Worm (Caenorhabditis elegans) whole organism, L4 larva: ENCODE results near the gene nhr-153.

Experiments
- F37D6.2 ChIP-seq: sonication (generic microtip); optimal IDR thresholded peaks from 2 replicates; lab custom pipeline; 2016; ENCODE audit warnings: mild to moderate bottlenecking, missing genetic modification characterization, missing compliant biosample characterization
- R02D3.7 ChIP-seq: fragments of 150-350 bp; sonication (generic microtip); optimal IDR thresholded peaks from 3 replicates; lab custom pipeline; 2014; ENCODE audit warnings: missing biosample characterization, missing genetic modification characterization
- T26A8.4 ChIP-seq: fragments of 200-800 bp; sonication (Bioruptor generic); IDR thresholded peaks from 2 replicates; pipeline ENCODE4 v1.3.6; 2022; ENCODE audit warnings: missing genetic modification characterization, missing compliant biosample characterization
- Y105C5A.15 ChIP-seq: fragments of 200-800 bp; sonication (Bioruptor generic); IDR thresholded peaks from 2 replicates; pipeline ENCODE4 v1.3.6; 2022; ENCODE audit warnings: missing genetic modification characterization, missing compliant biosample characterization
- Y75B8A.6 ChIP-seq: fragments of 200-800 bp; sonication (Bioruptor generic); IDR thresholded peaks from 2 replicates; pipeline ENCODE4 v1.3.6; 2022; ENCODE audit warnings: missing genetic modification reagents, missing genetic modification characterization, missing compliant biosample characterization
- aha-1 ChIP-seq: fragments of 150-350 bp; peaks from one replicate; lab custom pipeline; 2014; ENCODE audit warnings: missing biosample characterization, missing genetic modification characterization
- aly-2 ChIP-seq: sonication (generic microtip); optimal IDR thresholded peaks from 2 replicates; lab custom pipeline; 2018; ENCODE audit warnings: missing biosample characterization, missing genetic modification characterization
- ama-1 ChIP-seq: fragments of 150-350 bp; optimal IDR thresholded peaks from 2 replicates; lab custom pipeline; 2014; ENCODE audit warnings: inconsistent platforms, mixed read lengths
- ceh-20 ChIP-seq: fragments of 200-800 bp; sonication (Bioruptor generic); IDR thresholded peaks from 2 replicates; pipeline ENCODE4 v1.3.6; 2022; ENCODE audit warnings: missing genetic modification reagents, missing genetic modification characterization, missing compliant biosample characterization
- ceh-32 ChIP-seq: sonication (generic microtip); optimal IDR thresholded peaks from 2 replicates; lab custom pipeline; 2016; ENCODE audit warnings: mild to moderate bottlenecking, missing genetic modification characterization, missing compliant biosample characterization; ENCODE audit not compliant: poor library complexity
- ceh-44 ChIP-seq: fragments of 200-800 bp; sonication (Bioruptor generic); IDR thresholded peaks from 2 replicates; pipeline ENCODE4 v1.3.6; 2022; ENCODE audit warnings: missing genetic modification reagents, missing genetic modification characterization, missing compliant biosample characterization
- ces-1 ChIP-seq: fragments of 150-350 bp; sonication (generic microtip); optimal IDR thresholded peaks from 4 replicates; lab custom pipeline; 2014; ENCODE audit warnings: missing biosample characterization, missing genetic modification reagents, missing genetic modification characterization
- daf-12 ChIP-seq: fragments of 150-350 bp; optimal IDR thresholded peaks from 2 replicates; lab custom pipeline; 2014; ENCODE audit warnings: missing biosample characterization, missing genetic modification reagents, missing genetic modification characterization
- daf-16 ChIP-seq, 3 experiments: sonication (generic microtip); optimal IDR thresholded peaks; 2 replicates each; lab custom pipeline; 2016 to 2017; ENCODE audit warnings: missing genetic modification characterization in 3 of 3, missing genetic modification reagents in 3 of 3, mild to moderate bottlenecking in 2 of 3, missing compliant biosample characterization in 2 of 3, missing biosample characterization in 1 of 3, moderate library complexity in 1 of 3
- dmd-6 ChIP-seq: fragments of 200-800 bp; sonication (Bioruptor generic); IDR thresholded peaks from 2 replicates; pipeline ENCODE4 v1.3.6; 2022; ENCODE audit warnings: missing genetic modification reagents, missing genetic modification characterization, missing compliant biosample characterization
- dmd-8 ChIP-seq: fragments of 200-800 bp; sonication (Bioruptor generic); IDR thresholded peaks from 2 replicates; pipeline ENCODE4 v1.3.6; 2022; ENCODE audit warnings: missing genetic modification characterization, missing compliant biosample characterization
- duxl-1 ChIP-seq: sonication (generic microtip); optimal IDR thresholded peaks from 2 replicates; lab custom pipeline; 2016; ENCODE audit warnings: mild to moderate bottlenecking, missing genetic modification characterization, moderate library complexity, missing compliant biosample characterization; ENCODE audit not compliant: poor library complexity
- dve-1 ChIP-seq: sonication (generic microtip); optimal IDR thresholded peaks from 2 replicates; lab custom pipeline; 2017; ENCODE audit warnings: antibody characterized with exemption, mild to moderate bottlenecking, missing genetic modification characterization, missing compliant biosample characterization; ENCODE audit not compliant: insufficient read depth
- fos-1 ChIP-seq: fragments of 150-350 bp; optimal IDR thresholded peaks from 2 replicates; lab custom pipeline; 2014; ENCODE audit warnings: missing biosample characterization, missing genetic modification characterization
- gei-8 ChIP-seq: fragments of 200-800 bp; sonication (Bioruptor generic); optimal IDR thresholded peaks from 2 replicates; lab custom pipeline; 2018; ENCODE audit warnings: mild to moderate bottlenecking, missing genetic modification characterization, missing compliant biosample characterization
- hlh-11 ChIP-seq: fragments of 200-800 bp; sonication (Bioruptor generic); optimal IDR thresholded peaks from 2 replicates; lab custom pipeline; 2018; ENCODE audit warnings: mild to moderate bottlenecking, missing genetic modification characterization, missing compliant biosample characterization
- hmg-1.1 ChIP-seq: fragments of 200-800 bp; sonication (Bioruptor generic); IDR thresholded peaks from 2 replicates; pipeline ENCODE4 v1.3.6; 2022; ENCODE audit warnings: missing genetic modification reagents, missing genetic modification characterization, missing compliant biosample characterization
- jun-1 ChIP-seq: fragments of 150-350 bp; optimal IDR thresholded peaks from 2 replicates; lab custom pipeline; 2014; ENCODE audit warnings: missing biosample characterization, missing genetic modification reagents, missing genetic modification characterization
- lin-13 ChIP-seq: fragments of 150-350 bp; optimal IDR thresholded peaks from 2 replicates; lab custom pipeline; 2014; ENCODE audit warnings: missing biosample characterization, missing genetic modification reagents, missing genetic modification characterization
- lin-38 ChIP-seq: fragments of 200-800 bp; sonication (Bioruptor generic); IDR thresholded peaks from 2 replicates; pipeline ENCODE4 v1.3.6; 2022; ENCODE audit warnings: missing genetic modification reagents, missing genetic modification characterization, missing compliant biosample characterization
- lin-39 ChIP-seq: fragments of 150-350 bp; optimal IDR thresholded peaks from 2 replicates; lab custom pipeline; 2014; ENCODE audit warnings: missing biosample characterization, missing genetic modification reagents, missing genetic modification characterization
- lir-3 ChIP-seq: sonication (generic microtip); optimal IDR thresholded peaks from 2 replicates; lab custom pipeline; 2016; ENCODE audit warnings: mild to moderate bottlenecking, missing genetic modification characterization, missing compliant biosample characterization
- lsy-2 ChIP-seq, 2 experiments: fragments of 150-350 bp in 1 of 2; sonication (generic microtip) in 1 of 2; optimal IDR thresholded peaks; 2 replicates each; lab custom pipeline; 2014 to 2017; ENCODE audit warnings: missing biosample characterization in 2 of 2, missing genetic modification characterization in 2 of 2
- mdl-1 ChIP-seq, 2 experiments: fragments of 150-350 bp in 1 of 2; sonication (generic microtip) in 1 of 2; optimal IDR thresholded peaks; 2 replicates each; lab custom pipeline; 2014 to 2017; ENCODE audit warnings: missing biosample characterization in 2 of 2, missing genetic modification characterization in 2 of 2
- mep-1 ChIP-seq: fragments of 150-350 bp; sonication (generic microtip); optimal IDR thresholded peaks from 3 replicates; lab custom pipeline; 2014; ENCODE audit warnings: missing biosample characterization, missing genetic modification characterization
- mes-2 ChIP-seq: sonication (generic microtip); optimal IDR thresholded peaks from 2 replicates; lab custom pipeline; 2016; ENCODE audit warnings: missing genotype, mild to moderate bottlenecking, missing genetic modification characterization, missing compliant biosample characterization; ENCODE audit not compliant: poor library complexity, severe bottlenecking
- mxl-2 ChIP-seq: fragments of 200-800 bp; sonication (Bioruptor generic); conservative IDR thresholded peaks from 2 replicates; pipeline ENCODE4 v1.3.6; 2022; ENCODE audit warnings: missing genetic modification reagents, missing genetic modification characterization, missing compliant biosample characterization
- nhr-10 ChIP-seq: fragments of 150-350 bp; optimal IDR thresholded peaks from 2 replicates; lab custom pipeline; 2014; ENCODE audit warnings: missing biosample characterization, missing genetic modification characterization
- nhr-102 ChIP-seq: sonication (generic microtip); optimal IDR thresholded peaks from 2 replicates; lab custom pipeline; 2016; ENCODE audit warnings: mild to moderate bottlenecking, missing genetic modification characterization, moderate library complexity, missing compliant biosample characterization
- nhr-28 ChIP-seq: fragments of 150-350 bp; optimal IDR thresholded peaks from 2 replicates; lab custom pipeline; 2014; ENCODE audit warnings: missing biosample characterization, missing genetic modification characterization
- nhr-6 ChIP-seq: fragments of 150-350 bp; optimal IDR thresholded peaks from 2 replicates; lab custom pipeline; 2014; ENCODE audit warnings: missing biosample characterization, missing genetic modification characterization
- nhr-77 ChIP-seq: fragments of 150-350 bp; optimal IDR thresholded peaks from 2 replicates; lab custom pipeline; 2014; ENCODE audit warnings: missing biosample characterization, missing genetic modification characterization
- pha-4 ChIP-seq, 2 experiments: fragments of 150-350 bp in 1 of 2; fragments of 200-800 bp in 1 of 2; sonication (Bioruptor generic) in 1 of 2; IDR thresholded peaks in 1 of 2; optimal IDR thresholded peaks in 1 of 2; 2 replicates each; pipeline versions ENCODE4 v1.3.6 to Lab custom; 2014 to 2022; ENCODE audit warnings: missing genetic modification characterization in 2 of 2, missing genetic modification reagents in 2 of 2, missing biosample characterization in 1 of 2, missing compliant biosample characterization in 1 of 2
- skn-1 ChIP-seq: fragments of 150-350 bp; optimal IDR thresholded peaks from 2 replicates; lab custom pipeline; 2014; ENCODE audit warnings: missing biosample characterization, missing genetic modification characterization
- tag-97 ChIP-seq: fragments of 200-800 bp; sonication (Bioruptor generic); IDR thresholded peaks from 2 replicates; pipeline ENCODE4 v1.3.6; 2022; ENCODE audit warnings: missing genetic modification characterization, missing compliant biosample characterization
- tra-1 ChIP-seq: fragments of 200-800 bp; sonication (Bioruptor generic); IDR thresholded peaks from 2 replicates; pipeline ENCODE4 v1.3.6; 2022; ENCODE audit warnings: missing genetic modification reagents, missing genetic modification characterization, missing compliant biosample characterization
- unc-130 ChIP-seq: sonication (generic microtip); optimal IDR thresholded peaks from 2 replicates; lab custom pipeline; 2016; ENCODE audit warnings: missing genetic modification reagents, missing genetic modification characterization, missing compliant biosample characterization
- unc-39 ChIP-seq: sonication (generic microtip); optimal IDR thresholded peaks from 2 replicates; lab custom pipeline; 2017; ENCODE audit warnings: missing biosample characterization, missing genetic modification characterization
- zfp-2 ChIP-seq: sonication (generic microtip); optimal IDR thresholded peaks from 2 replicates; lab custom pipeline; 2016; ENCODE audit warnings: mild to moderate bottlenecking, missing genetic modification characterization, missing compliant biosample characterization
- zip-2 ChIP-seq: fragments of 150-350 bp; optimal IDR thresholded peaks from 2 replicates; lab custom pipeline; 2014; ENCODE audit warnings: missing biosample characterization, missing genetic modification characterization

Gene nhr-153

DNA sequence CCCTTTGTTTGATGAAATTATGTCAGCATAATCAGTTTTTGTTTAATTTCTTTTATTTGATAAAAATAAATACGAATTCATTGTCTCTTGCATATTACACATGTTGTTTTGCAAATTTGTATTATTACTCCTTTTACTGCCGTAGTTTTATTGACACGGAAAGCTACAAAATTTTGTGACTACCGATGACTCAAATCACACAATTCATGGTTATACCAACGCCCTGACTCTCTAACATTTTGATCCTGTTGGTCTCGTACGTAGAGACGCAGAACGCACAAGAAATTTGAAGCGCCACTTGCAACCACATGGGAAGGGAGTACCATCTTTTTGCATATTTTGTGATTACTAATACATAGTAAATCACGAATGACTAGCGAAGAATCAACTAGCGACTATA is 8.2 kb upstream of the nhr-153 start, which contains the start of gene nhr-207:
Gene nhr-207 (plus strand): TSS at position 282 of the 400 bp plus-strand sequence.
- TF ChIP-seq ces-1 (GFP tag; lab: Kevin White, UChicago) (no peak), nhr-102 (tag; lab: Kevin White, UChicago) (peak; percentile 54), fos-1 (no peak), nhr-10 (tag; lab: Kevin White, UChicago) (no peak), aly-2 (tag; lab: Kevin White, UChicago) (no peak), mxl-2 (no peak), lir-3 (tag; lab: Kevin White, UChicago) (no peak), ceh-44 (GFP tag; lab: Robert Waterston, UW) (no peak), nhr-77 (tag; lab: Kevin White, UChicago) (peak; percentile 20), tra-1 (GFP tag; lab: Robert Waterston, UW) (no peak), nhr-6 (tag; lab: Kevin White, UChicago) (peak; percentile 85), aha-1 (tag; lab: Kevin White, UChicago) (no peak), mep-1 (no peak), dve-1 (peak; percentile 45), nhr-28 (peak; percentile 95), lsy-2 (tag; optimal IDR thresholded peaks at IDR 0.05; lab: Kevin White, UChicago) (no peak), gei-8 (GFP tag; lab: Kevin White, UChicago) (no peak), dmd-6 (GFP tag; lab: Robert Waterston, UW) (peak; percentile 85), lin-38 (no peak), unc-39 (tag; lab: Kevin White, UChicago) (no peak), daf-16 (GFP tag; optimal IDR thresholded peaks at IDR 0.05; lab: Kevin White, UChicago) (no peak), daf-16 (tag; optimal IDR thresholded peaks at IDR 0.05; lab: Kevin White, UChicago) (peak; percentile 51), pha-4 (GFP tag; IDR thresholded peaks at IDR 0.05; lab: Robert Waterston, UW) (no peak), pha-4 (tag; optimal IDR thresholded peaks at IDR 0.05; lab: Kevin White, UChicago) (no peak), duxl-1 (no peak), mdl-1 (tag; optimal IDR thresholded peaks at IDR 0.05; lab: Kevin White, UChicago) (peak in 1 of 2 experiments; percentile 71), jun-1 (tag; lab: Kevin White, UChicago) (no peak), T26A8.4 (GFP tag; lab: Robert Waterston, UW) (no peak), mes-2 (tag; lab: Kevin White, UChicago) (no peak), zfp-2 (tag; lab: Kevin White, UChicago) (no peak), F37D6.2 (tag; lab: Kevin White, UChicago) (no peak), hlh-11 (tag; lab: Kevin White, UChicago) (peak; percentile 39), lin-39 (tag; lab: Kevin White, UChicago) (no peak)

DNA sequence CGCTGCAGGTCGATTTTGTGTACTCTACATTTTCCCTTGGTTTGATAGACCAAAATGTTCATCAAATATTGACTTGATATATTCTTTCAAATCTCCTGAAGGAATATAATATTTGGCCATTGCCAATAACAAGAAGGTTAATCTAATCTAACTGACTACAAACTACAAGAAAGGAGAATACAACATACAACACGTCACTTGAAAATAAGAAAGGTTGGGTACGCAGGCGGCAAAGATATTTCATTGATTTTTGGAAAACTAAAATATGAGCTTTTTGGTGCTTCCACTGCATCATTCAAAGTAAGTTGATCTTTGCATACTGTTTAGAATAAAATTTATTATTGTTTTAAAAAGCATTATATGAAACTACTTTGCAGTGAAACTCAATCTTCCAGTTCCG is 5.9 kb upstream of the nhr-153 start, which contains the start of gene nhr-209:
Gene nhr-209 (plus strand): TSS at position 27 of the 400 bp plus-strand sequence.
- TF ChIP-seq lin-39 (tag; lab: Kevin White, UChicago) (no peak), nhr-28 (peak; percentile 82), mes-2 (tag; lab: Kevin White, UChicago) (no peak), F37D6.2 (tag; lab: Kevin White, UChicago) (no peak), tag-97 (GFP tag; lab: Robert Waterston, UW) (no peak), lin-38 (no peak), pha-4 (GFP tag; IDR thresholded peaks at IDR 0.05; lab: Robert Waterston, UW) (no peak), pha-4 (tag; optimal IDR thresholded peaks at IDR 0.05; lab: Kevin White, UChicago) (no peak), dmd-8 (no peak), ceh-20 (no peak)

DNA sequence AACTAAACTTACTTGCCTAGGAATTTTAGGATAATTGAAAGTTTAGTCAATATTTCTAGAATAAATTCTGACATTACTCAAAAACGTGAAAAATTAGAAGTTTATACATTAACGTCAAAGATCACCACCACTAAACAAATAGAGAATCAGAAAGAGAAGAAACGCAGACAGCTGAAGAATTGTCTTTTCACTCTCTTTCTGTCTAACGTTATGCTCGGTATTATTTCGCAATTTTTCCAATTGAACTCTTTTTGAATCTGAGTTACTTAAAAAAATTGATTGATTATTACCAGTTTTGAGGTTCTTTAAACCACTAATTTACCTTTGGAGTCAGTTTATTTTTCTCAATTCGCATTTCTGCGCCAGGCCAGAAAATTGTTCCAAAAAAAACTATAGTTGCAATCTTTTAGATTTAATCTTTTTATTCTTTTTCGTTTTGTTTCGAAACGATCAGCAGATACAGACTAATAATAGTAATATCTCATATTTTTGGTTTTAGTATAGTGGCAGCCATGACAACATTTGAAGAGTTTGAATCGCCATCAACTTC is 3.2 kb upstream of the nhr-153 start, which contains the start of gene nhr-154:
Gene nhr-154 (plus strand): TSS at position 500 of the 550 bp plus-strand sequence.
- peak; percentile 20 for TF ChIP-seq mep-1
- no peak for TF ChIP-seq hlh-11 (tag; lab: Kevin White, UChicago)
- TF ChIP-seq daf-16 (GFP tag; optimal IDR thresholded peaks at IDR 0.05; lab: Kevin White, UChicago) = no peak
- peak; percentile 33 for TF ChIP-seq daf-16 (tag; optimal IDR thresholded peaks at IDR 0.05; lab: Kevin White, UChicago)
- TF ChIP-seq dve-1 = peak; percentile 48
- no peak for TF ChIP-seq zip-2 (tag; lab: Kevin White, UChicago)
- no peak for TF ChIP-seq pha-4 (GFP tag; IDR thresholded peaks at IDR 0.05; lab: Robert Waterston, UW)
- TF ChIP-seq pha-4 (tag; optimal IDR thresholded peaks at IDR 0.05; lab: Kevin White, UChicago) = no peak
- no peak for TF ChIP-seq R02D3.7 (tag; lab: Kevin White, UChicago)
- TF ChIP-seq unc-130 (GFP tag; lab: Kevin White, UChicago) = no peak
- peak in 1 of 2 experiments; percentile 49 for TF ChIP-seq lsy-2 (tag; optimal IDR thresholded peaks at IDR 0.05; lab: Kevin White, UChicago)
- no peak for TF ChIP-seq ceh-32 (tag; lab: Kevin White, UChicago)
- no peak for TF ChIP-seq lin-13 (GFP tag; lab: Kevin White, UChicago)
- TF ChIP-seq Y75B8A.6 (GFP tag; lab: Robert Waterston, UW) = no peak
- no peak for TF ChIP-seq daf-12 (tag; lab: Kevin White, UChicago)
- TF ChIP-seq Y105C5A.15 (GFP tag; lab: Robert Waterston, UW) = no peak
- TF ChIP-seq lir-3 (tag; lab: Kevin White, UChicago) = no peak
- TF ChIP-seq dmd-8 = no peak
- no peak for TF ChIP-seq skn-1 (tag; lab: Kevin White, UChicago)
- TF ChIP-seq ama-1 (lab: Kevin White, UChicago) = no peak
- no peak for TF ChIP-seq jun-1 (tag; lab: Kevin White, UChicago)
- TF ChIP-seq hmg-1.1 (GFP tag; lab: Robert Waterston, UW) = peak; percentile 52; the same call in 1 of the 2 replicates
